Worm (Caenorhabditis elegans) whole organism, L2 larva: Measurements from ENCODE around the gene sms-2.
A peak's percentile ranks its signal among the peaks of the same experiment; 100 is the strongest.

Experiments
- ZK546.5 ChIP-seq: sonication (generic microtip); optimal IDR thresholded peaks from 2 replicates; lab custom pipeline; 2017; ENCODE audit warnings: missing biosample characterization, missing genetic modification characterization
- blmp-1 ChIP-seq: sonication (generic microtip); optimal IDR thresholded peaks from 2 replicates; lab custom pipeline; 2017; ENCODE audit warnings: missing genetic modification characterization, mild to moderate bottlenecking, missing compliant biosample characterization, antibody characterized with exemption, moderate library complexity; ENCODE audit not compliant: insufficient read depth
- elt-1 ChIP-seq: fragments of 150-350 bp; optimal IDR thresholded peaks from 2 replicates; lab custom pipeline; 2014; ENCODE audit warnings: missing biosample characterization, missing genetic modification characterization
- fos-1 ChIP-seq: fragments of 150-350 bp; optimal IDR thresholded peaks from 2 replicates; lab custom pipeline; 2014; ENCODE audit warnings: missing biosample characterization, missing genetic modification characterization
- lsy-2 ChIP-seq, 2 experiments: fragments of 150-350 bp in 1 of 2; sonication (generic microtip) in 1 of 2; optimal IDR thresholded peaks; 2 replicates each; lab custom pipeline; 2014 to 2017; ENCODE audit warnings: missing biosample characterization in 2 of 2, missing genetic modification characterization in 2 of 2
- nhr-23 ChIP-seq: fragments of 150-350 bp; optimal IDR thresholded peaks from 2 replicates; lab custom pipeline; 2014; ENCODE audit warnings: missing biosample characterization, missing genetic modification reagents, missing genetic modification characterization
- sem-4 ChIP-seq: fragments of 150-350 bp; optimal IDR thresholded peaks from 2 replicates; lab custom pipeline; 2014; ENCODE audit warnings: missing biosample characterization, missing genetic modification reagents, missing genetic modification characterization
- ztf-1 ChIP-seq: fragments of 200-800 bp; sonication (Bioruptor generic); conservative IDR thresholded peaks from 2 replicates; pipeline ENCODE4 v1.3.6; 2022; ENCODE audit warnings: missing genetic modification characterization, missing compliant biosample characterization

DNA sequence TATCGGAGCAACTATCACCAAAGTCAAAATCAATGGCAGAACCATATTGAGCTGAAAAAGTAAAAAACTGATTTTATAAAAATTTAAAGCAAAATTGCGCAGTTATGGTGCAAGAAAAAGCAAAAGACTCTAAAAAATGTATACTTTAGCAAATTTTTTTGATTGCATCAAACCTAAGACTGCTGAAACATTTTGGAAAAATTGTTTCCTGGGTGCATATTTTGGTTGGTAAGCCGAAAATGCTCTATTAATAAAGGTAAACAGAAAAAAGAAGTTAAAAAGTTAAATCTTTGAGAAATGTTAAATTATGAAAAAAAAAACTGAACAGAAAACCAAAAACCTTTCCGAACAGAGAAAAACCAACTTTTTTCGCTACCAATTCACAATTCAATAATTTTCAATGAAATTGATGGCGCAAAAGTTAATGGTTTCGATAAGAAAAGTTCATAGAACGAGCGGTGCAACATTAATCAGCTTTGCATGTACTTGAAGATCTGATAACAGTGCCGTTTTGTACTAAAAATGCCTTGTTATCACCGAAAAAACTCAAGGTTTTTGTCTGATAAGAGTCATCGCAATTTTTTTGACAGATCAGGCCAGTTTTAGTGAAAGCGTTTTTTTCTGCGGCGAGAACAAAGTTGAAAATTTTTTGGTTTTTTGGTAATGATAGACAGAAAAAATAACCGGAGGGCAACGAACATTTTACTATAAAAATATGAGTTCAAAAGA is 29.4 kb upstream of the sms-2 start, which contains the start of gene abhd-3.2:
- TF ChIP-seq nhr-23 (tag; lab: Kevin White, UChicago): no peak
- TF ChIP-seq fos-1 (tag; lab: Kevin White, UChicago): peak; percentile 99
- peak; percentile 56 for TF ChIP-seq blmp-1 (tag; lab: Kevin White, UChicago)
- TF ChIP-seq ZK546.5 (tag; lab: Kevin White, UChicago): no peak
- no peak for TF ChIP-seq sem-4 (tag; lab: Kevin White, UChicago)
- TF ChIP-seq elt-1 (tag; lab: Kevin White, UChicago): no peak
- TF ChIP-seq lsy-2 (tag; optimal IDR thresholded peaks at IDR 0.05; lab: Kevin White, UChicago): no peak
- no peak for TF ChIP-seq ztf-1 (GFP tag; lab: Robert Waterston, UW)
